Worm (Caenorhabditis elegans): Measurements from ENCODE around the gene F19D8.2.

ce11 chrX:13785268-13785667 lies 49.0 kb upstream of the F19D8.2 start, which contains the start of gene F55F3.4:
- TF ChIP-seq dao-5 (tag; optimal IDR thresholded peaks at IDR 0.05): no peak
- no peak for TF ChIP-seq W03F9.2 (tag; optimal IDR thresholded peaks at IDR 0.05)
- no peak for TF ChIP-seq him-1 (tag; optimal IDR thresholded peaks at IDR 0.05)

All from whole organism, L4/young adult.